Worm (Caenorhabditis elegans) whole organism, young adult: ENCODE results near the gene D2089.8.

Experiments
- B0261.1 ChIP-seq: sonication (generic microtip); optimal IDR thresholded peaks from 2 replicates; lab custom pipeline; 2016; ENCODE audit warnings: mild to moderate bottlenecking, missing genetic modification characterization, moderate library complexity, missing compliant biosample characterization
- F22D6.2 ChIP-seq: sonication (generic microtip); optimal IDR thresholded peaks from 2 replicates; lab custom pipeline; 2016; ENCODE audit warnings: mild to moderate bottlenecking, missing genetic modification characterization, missing compliant biosample characterization
- F33H1.4 ChIP-seq: fragments of 200-800 bp; sonication (Bioruptor generic); IDR thresholded peaks from 2 replicates; pipeline ENCODE4 v1.3.6; 2022; ENCODE audit warnings: missing genetic modification reagents, missing genetic modification characterization, missing compliant biosample characterization
- F49E8.2 ChIP-seq: sonication (generic microtip); optimal IDR thresholded peaks from 3 replicates; lab custom pipeline; 2017; ENCODE audit warnings: missing genetic modification characterization, mild to moderate bottlenecking, missing compliant biosample characterization, antibody characterized with exemption, moderate library complexity; ENCODE audit not compliant: insufficient read depth
- K11D2.4 ChIP-seq: fragments of 200-800 bp; sonication (Bioruptor generic); IDR thresholded peaks from 2 replicates; pipeline ENCODE4 v1.3.6; 2022; ENCODE audit warnings: missing genetic modification reagents, missing genetic modification characterization, missing compliant biosample characterization
- K12H6.12 ChIP-seq: fragments of 200-800 bp; sonication (Bioruptor generic); optimal IDR thresholded peaks from 2 replicates; lab custom pipeline; 2018; ENCODE audit warnings: mild to moderate bottlenecking, missing genetic modification characterization, missing compliant biosample characterization
- T07F8.4 ChIP-seq: sonication (generic microtip); optimal IDR thresholded peaks from 2 replicates; lab custom pipeline; 2016; ENCODE audit warnings: mild to moderate bottlenecking, missing genetic modification characterization, moderate library complexity, missing compliant biosample characterization
- Y53G8AR.9 ChIP-seq: fragments of 200-800 bp; sonication (Bioruptor generic); conservative IDR thresholded peaks from 2 replicates; pipeline ENCODE4 v1.3.6; 2022; ENCODE audit warnings: missing genetic modification reagents, missing genetic modification characterization, missing compliant biosample characterization
- akir-1 ChIP-seq: fragments of 200-800 bp; sonication (Bioruptor generic); optimal IDR thresholded peaks from 2 replicates; lab custom pipeline; 2018; ENCODE audit warnings: mild to moderate bottlenecking, missing genetic modification characterization, moderate library complexity, missing compliant biosample characterization
- aptf-2 ChIP-seq: fragments of 200-800 bp; sonication (Bioruptor generic); conservative IDR thresholded peaks from 2 replicates; pipeline ENCODE4 v1.3.6; 2022; ENCODE audit warnings: missing genetic modification reagents, missing genetic modification characterization, missing compliant biosample characterization
- attf-5 ChIP-seq: fragments of 200-800 bp; sonication (Bioruptor generic); optimal IDR thresholded peaks from 2 replicates; lab custom pipeline; 2018; ENCODE audit warnings: mild to moderate bottlenecking, missing genetic modification characterization, missing compliant biosample characterization
- ccch-3 ChIP-seq: fragments of 200-800 bp; sonication (Bioruptor generic); optimal IDR thresholded peaks from 2 replicates; lab custom pipeline; 2018; ENCODE audit warnings: mild to moderate bottlenecking, missing genetic modification characterization, missing compliant biosample characterization
- dox-1 ChIP-seq: fragments of 200-800 bp; sonication (Bioruptor generic); IDR thresholded peaks from 2 replicates; pipeline ENCODE4 v1.3.6; 2022; ENCODE audit warnings: missing genetic modification reagents, missing genetic modification characterization, missing compliant biosample characterization
- dpl-1 ChIP-seq: fragments of 150-350 bp; optimal IDR thresholded peaks from 2 replicates; lab custom pipeline; 2014; ENCODE audit warnings: missing biosample characterization, missing genetic modification reagents, missing genetic modification characterization
- efl-1 ChIP-seq: fragments of 150-350 bp; optimal IDR thresholded peaks from 2 replicates; lab custom pipeline; 2014; ENCODE audit warnings: missing biosample characterization, missing genetic modification reagents, missing genetic modification characterization
- egl-18 ChIP-seq: fragments of 200-800 bp; sonication (Bioruptor generic); IDR thresholded peaks from 2 replicates; pipeline ENCODE4 v1.3.6; 2022; ENCODE audit warnings: missing genetic modification reagents, missing genetic modification characterization, missing compliant biosample characterization
- ets-4 ChIP-seq: fragments of 200-800 bp; sonication (Bioruptor generic); optimal IDR thresholded peaks from 2 replicates; lab custom pipeline; 2018; ENCODE audit warnings: mild to moderate bottlenecking, missing genetic modification characterization, missing compliant biosample characterization
- gei-17 ChIP-seq: fragments of 200-800 bp; sonication (Bioruptor generic); optimal IDR thresholded peaks from 2 replicates; lab custom pipeline; 2018; ENCODE audit warnings: mild to moderate bottlenecking, missing genetic modification characterization, missing compliant biosample characterization
- hlh-12 ChIP-seq: sonication (generic microtip); optimal IDR thresholded peaks from 2 replicates; lab custom pipeline; 2016; ENCODE audit warnings: missing genetic modification characterization, missing compliant biosample characterization
- let-607 ChIP-seq, 2 experiments: fragments of 200-800 bp in 1 of 2; sonication (Bioruptor generic) in 1 of 2; sonication (generic microtip) in 1 of 2; optimal IDR thresholded peaks; 2 replicates each; lab custom pipeline; 2016 to 2018; ENCODE audit warnings: mild to moderate bottlenecking in 2 of 2, missing compliant biosample characterization in 2 of 2, missing genetic modification characterization in 2 of 2, moderate library complexity in 2 of 2, missing genotype in 1 of 2
- lin-35 ChIP-seq, 3 experiments: fragments of 150-350 bp in 2 of 3; sonication (generic microtip) in 1 of 3; optimal IDR thresholded peaks; 2 replicates each; lab custom pipeline; 2014 to 2018; ENCODE audit warnings: missing biosample characterization in 3 of 3, missing genetic modification characterization in 3 of 3, missing genetic modification reagents in 3 of 3
- nhr-80 ChIP-seq: sonication (generic microtip); optimal IDR thresholded peaks from 2 replicates; lab custom pipeline; 2016; ENCODE audit warnings: missing genetic modification characterization, missing compliant biosample characterization
- pha-4 ChIP-seq: fragments of 150-350 bp; sonication (generic microtip); optimal IDR thresholded peaks from 2 replicates; lab custom pipeline; 2014; ENCODE audit warnings: missing biosample characterization, missing genetic modification reagents, missing genetic modification characterization
- snpc-1.1 ChIP-seq: sonication (generic microtip); optimal IDR thresholded peaks from 2 replicates; lab custom pipeline; 2017; ENCODE audit warnings: missing genetic modification characterization, mild to moderate bottlenecking, missing compliant biosample characterization, antibody characterized with exemption, moderate library complexity, missing genotype, missing genetic modification reagents; ENCODE audit not compliant: insufficient read depth
- zfh-2 ChIP-seq: fragments of 200-800 bp; sonication (Bioruptor generic); conservative IDR thresholded peaks from 2 replicates; pipeline ENCODE4 v1.3.6; 2022; ENCODE audit warnings: missing genetic modification reagents, missing genetic modification characterization, missing compliant biosample characterization
- zim-3 ChIP-seq: sonication (generic microtip); optimal IDR thresholded peaks from 2 replicates; lab custom pipeline; 2017; ENCODE audit warnings: mild to moderate bottlenecking, missing genetic modification characterization, moderate library complexity, missing compliant biosample characterization
- ztf-28 ChIP-seq: fragments of 200-800 bp; sonication (Bioruptor generic); IDR thresholded peaks from 2 replicates; pipeline ENCODE4 v1.3.6; 2022; ENCODE audit warnings: missing genetic modification reagents, missing genetic modification characterization, missing compliant biosample characterization
- ztf-3 ChIP-seq: fragments of 200-800 bp; sonication (Bioruptor generic); optimal IDR thresholded peaks from 2 replicates; lab custom pipeline; 2018; ENCODE audit warnings: mild to moderate bottlenecking, missing genetic modification characterization, missing compliant biosample characterization

D2089.8 gene

ce11 chrII:10627963-10628362, 34.6 kb downstream of the D2089.8 start, which contains the start of gene M28.8:
Gene M28.8 (plus strand): TSS chrII:10628263.
- TF ChIP-seq F22D6.2 (tag; lab: Kevin White, UChicago): no peak
- no peak for TF ChIP-seq pha-4
- TF ChIP-seq egl-18 (GFP tag; lab: Robert Waterston, UW): no peak
- TF ChIP-seq F33H1.4: no peak
- TF ChIP-seq Y53G8AR.9 (GFP tag; lab: Robert Waterston, UW): no peak

DNA sequence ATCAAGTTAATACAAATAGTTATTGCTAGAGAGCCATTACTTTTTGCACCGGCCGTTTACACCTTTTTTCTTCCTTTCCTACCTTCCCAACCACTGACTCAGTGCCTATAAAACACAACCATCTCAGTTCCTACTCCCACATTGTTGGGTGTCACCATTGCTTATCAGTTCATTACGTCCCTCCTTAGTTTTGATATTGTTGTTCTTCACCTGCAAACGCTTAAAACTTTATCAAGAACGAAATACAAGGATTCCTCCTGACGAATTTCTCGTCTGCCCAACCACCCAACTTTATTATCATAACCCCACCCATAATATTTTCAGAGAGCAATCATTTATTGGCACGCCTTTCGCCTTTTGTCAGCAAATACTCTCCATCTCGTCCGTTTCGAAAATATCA, 35.5 kb downstream of the D2089.8 start:
- TF ChIP-seq ets-4 (peak; percentile 47), nhr-80 (tag; lab: Kevin White, UChicago) (peak; percentile 94), ztf-3 (no peak), hlh-12 (tag; lab: Kevin White, UChicago) (no peak), dox-1 (peak; percentile 73; the same call in 1 of the 2 replicates), attf-5 (no peak), ccch-3 (no peak), efl-1 (GFP tag; lab: Kevin White, UChicago) (no peak)
- TF ChIP-seq, all 124 proteins: peak for 3

DNA sequence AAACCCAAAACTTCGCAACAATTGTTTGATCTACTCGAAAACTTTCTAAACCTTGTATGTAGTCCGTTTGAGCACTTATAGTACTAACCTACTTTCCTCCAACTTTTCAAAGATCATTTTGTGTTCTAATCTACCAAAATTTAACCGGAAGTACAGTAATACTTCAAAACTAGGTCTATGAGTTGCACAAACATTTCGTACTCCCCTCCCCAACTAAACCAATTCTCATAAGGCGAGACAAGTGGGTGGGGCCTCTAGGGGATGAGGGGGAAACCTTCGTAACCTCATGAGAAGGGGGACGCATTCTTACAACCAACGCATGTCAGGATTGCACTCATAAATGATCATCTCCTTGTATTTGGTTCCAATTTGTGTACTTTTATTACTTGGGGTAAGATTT, 40.6 kb downstream of the D2089.8 start, which contains the start of gene cutl-9:
Gene cutl-9 (plus strand): TSS at position 301 of the 400 bp plus-strand sequence.
- no peak for TF ChIP-seq K12H6.12 (tag; lab: Kevin White, UChicago)
- TF ChIP-seq zfh-2 (GFP tag; lab: Robert Waterston, UW): no peak
- TF ChIP-seq dpl-1 (GFP tag; lab: Kevin White, UChicago): no peak
- TF ChIP-seq let-607 (tag; optimal IDR thresholded peaks at IDR 0.05; lab: Kevin White, UChicago): no peak
- TF ChIP-seq aptf-2 (GFP tag; lab: Robert Waterston, UW): no peak

ce11 chrII:10618157-10618556, 44.4 kb downstream of the D2089.8 start, which contains the start of gene C14A4.13:
Gene C14A4.13 (plus strand): TSS chrII:10618457.
- TF ChIP-seq ztf-28 (GFP tag; lab: Robert Waterston, UW): no peak
- TF ChIP-seq snpc-1.1 (tag; lab: Kevin White, UChicago): no peak
- TF ChIP-seq akir-1 (GFP tag; lab: Kevin White, UChicago): no peak
- no peak for TF ChIP-seq B0261.1
- no peak for TF ChIP-seq zfh-2 (GFP tag; lab: Robert Waterston, UW)
- TF ChIP-seq T07F8.4: no peak
- no peak for TF ChIP-seq zim-3
- TF ChIP-seq pha-4: no peak
- TF ChIP-seq F49E8.2: no peak
- TF ChIP-seq lin-35 (GFP tag; optimal IDR thresholded peaks at IDR 0.05; lab: Kevin White, UChicago): no peak

DNA sequence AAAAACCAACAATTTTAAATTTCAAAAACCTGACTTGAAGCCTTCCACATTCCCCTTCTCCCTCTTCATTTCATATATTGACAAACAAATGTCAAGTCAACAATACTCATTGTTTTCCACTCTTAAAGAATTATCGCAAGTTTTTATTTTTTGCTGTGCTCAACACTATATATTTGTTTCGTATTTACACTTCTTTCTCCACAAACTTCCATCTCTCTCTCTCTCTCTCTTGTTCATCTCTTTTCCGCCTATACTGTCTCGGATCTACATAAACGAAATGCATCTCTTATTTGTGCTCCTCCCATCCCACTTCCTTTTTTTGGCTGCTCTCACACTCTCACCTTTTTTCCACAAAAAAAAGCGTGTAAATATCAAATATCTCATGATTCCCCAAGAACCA, 49.8 kb downstream of the D2089.8 start, which contains the start of gene C14A4.12:
Gene C14A4.12 (plus strand): TSS at position 301 of the 400 bp plus-strand sequence.
- no peak for TF ChIP-seq gei-17 (GFP tag; lab: Kevin White, UChicago)
- TF ChIP-seq K11D2.4 (GFP tag; lab: Robert Waterston, UW): no peak
